Worm (Caenorhabditis elegans): ENCODE results near the gene F57C2.5.

F57C2.5 gene

ce11 chrII:14497848-14498247, 30.2 kb downstream of the F57C2.5 start, which contains the start of gene dhs-8:
TSS of gene dhs-8 (plus strand) at chrII:14498026.
- TF ChIP-seq hlh-6 (tag; optimal IDR thresholded peaks at IDR 0.05) (no peak), tbx-7 (tag; optimal IDR thresholded peaks at IDR 0.05) (no peak), unc-86 (tag; optimal IDR thresholded peaks at IDR 0.05) (no peak), C08G9.2 (tag; optimal IDR thresholded peaks at IDR 0.05) (no peak), elt-4 (tag; optimal IDR thresholded peaks at IDR 0.05) (no peak), gmeb-2 (tag; optimal IDR thresholded peaks at IDR 0.05) (no peak), odd-2 (tag; optimal IDR thresholded peaks at IDR 0.05) (no peak), nhr-232 (tag; optimal IDR thresholded peaks at IDR 0.05) (no peak), dmd-4 (tag; optimal IDR thresholded peaks at IDR 0.05; ENCODE audit: borderline replicate concordance) (no peak), unc-55 (GFP tag; optimal IDR thresholded peaks at IDR 0.05) (no peak), ttx-3 (tag; optimal IDR thresholded peaks at IDR 0.05) (no peak)

- peak; percentile 72 for TF ChIP-seq unc-86 (tag; optimal IDR thresholded peaks at IDR 0.05)
- no peak for TF ChIP-seq lim-6 (tag; optimal IDR thresholded peaks at IDR 0.05)
- no peak for TF ChIP-seq ceh-45 (GFP tag; IDR thresholded peaks at IDR 0.05)
- no peak for TF ChIP-seq nhr-11 (tag; optimal IDR thresholded peaks at IDR 0.05)
- no peak for TF ChIP-seq pha-4 (tag; optimal IDR thresholded peaks at IDR 0.05)
- TF ChIP-seq ahr-1 (tag; optimal IDR thresholded peaks at IDR 0.05), result peak; percentile 74
- TF ChIP-seq sox-4 (tag; optimal IDR thresholded peaks at IDR 0.05), result peak; percentile 80
- TF ChIP-seq ets-4 (tag; optimal IDR thresholded peaks at IDR 0.05), result peak; percentile 63
- peak; percentile 34 for TF ChIP-seq ceh-24 (tag; optimal IDR thresholded peaks at IDR 0.05)
- TF ChIP-seq ceh-31 (tag; optimal IDR thresholded peaks at IDR 0.05), result peak; percentile 68
- peak; percentile 83 for TF ChIP-seq ref-2 (tag; optimal IDR thresholded peaks at IDR 0.05)
- TF ChIP-seq pros-1 (tag; optimal IDR thresholded peaks at IDR 0.05), result peak; percentile 15
- no peak for TF ChIP-seq fkh-10 (GFP tag; optimal IDR thresholded peaks at IDR 0.05)
- TF ChIP-seq hlh-15 (tag; optimal IDR thresholded peaks at IDR 0.05), result peak; percentile 71
- TF ChIP-seq syd-9 (tag; optimal IDR thresholded peaks at IDR 0.05), result peak; percentile 59
- TF ChIP-seq ttx-3 (tag; optimal IDR thresholded peaks at IDR 0.05), result peak; percentile 80
- TF ChIP-seq hlh-13 (GFP tag; optimal IDR thresholded peaks at IDR 0.05), result peak; percentile 75
- peak; percentile 43 for TF ChIP-seq ceh-9 (tag; optimal IDR thresholded peaks at IDR 0.05)
- TF ChIP-seq ceh-6 (GFP tag; optimal IDR thresholded peaks at IDR 0.05), result peak; percentile 92
- TF ChIP-seq hlh-6 (tag; optimal IDR thresholded peaks at IDR 0.05), result peak; percentile 91
- no peak for TF ChIP-seq elt-4 (tag; optimal IDR thresholded peaks at IDR 0.05)
- TF ChIP-seq hlh-30 (tag; optimal IDR thresholded peaks at IDR 0.05; ENCODE audit: insufficient read depth), result peak; percentile 24
- peak; percentile 81 for TF ChIP-seq sdc-2 (tag; optimal IDR thresholded peaks at IDR 0.05)
- TF ChIP-seq ama-1 (optimal IDR thresholded peaks at IDR 0.05), result no peak
- TF ChIP-seq F13H6.1 (tag; optimal IDR thresholded peaks at IDR 0.05), result peak; percentile 73
- TF ChIP-seq nfya-1 (tag; optimal IDR thresholded peaks at IDR 0.05), result peak; percentile 77
- peak; percentile 70 for TF ChIP-seq ceh-14 (tag; optimal IDR thresholded peaks at IDR 0.05)
- peak; percentile 5 for TF ChIP-seq mec-3 (tag; optimal IDR thresholded peaks at IDR 0.05; ENCODE audit: borderline replicate concordance)
- peak; percentile 96 for TF ChIP-seq rnt-1 (tag; optimal IDR thresholded peaks at IDR 0.05)
- peak; percentile 86 for TF ChIP-seq ceh-34 (tag; optimal IDR thresholded peaks at IDR 0.05)
- TF ChIP-seq dmd-4 (tag; optimal IDR thresholded peaks at IDR 0.05; ENCODE audit: borderline replicate concordance), result peak; percentile 75
- peak; percentile 86 for TF ChIP-seq gmeb-2 (tag; optimal IDR thresholded peaks at IDR 0.05)
- peak; percentile 83 for TF ChIP-seq C08G9.2 (tag; optimal IDR thresholded peaks at IDR 0.05)
- peak; percentile 10 for TF ChIP-seq unc-42 (tag; optimal IDR thresholded peaks at IDR 0.05)
- peak; percentile 66 for TF ChIP-seq ceh-2 (tag; optimal IDR thresholded peaks at IDR 0.05)
- no peak for TF ChIP-seq unc-55 (GFP tag; optimal IDR thresholded peaks at IDR 0.05)
- TF ChIP-seq ceh-30 (tag; optimal IDR thresholded peaks at IDR 0.05), result peak; percentile 73
- peak; percentile 58 for TF ChIP-seq odd-2 (tag; optimal IDR thresholded peaks at IDR 0.05)
- no peak for TF ChIP-seq pax-1 (tag; optimal IDR thresholded peaks at IDR 0.05)
- peak; percentile 68 for TF ChIP-seq fax-1 (tag; optimal IDR thresholded peaks at IDR 0.05)
- TF ChIP-seq K09A11.1 (tag; optimal IDR thresholded peaks at IDR 0.05; ENCODE audit: insufficient read depth), result peak; percentile 89
- peak; percentile 90 for TF ChIP-seq pat-9 (tag; optimal IDR thresholded peaks at IDR 0.05)
- peak; percentile 4 for TF ChIP-seq pag-3 (tag; optimal IDR thresholded peaks at IDR 0.05; ENCODE audit: borderline replicate concordance)
- TF ChIP-seq pha-2 (tag; optimal IDR thresholded peaks at IDR 0.05), result peak; percentile 88
- peak; percentile 79 for TF ChIP-seq sox-2 (GFP tag; IDR thresholded peaks at IDR 0.05)
- peak; percentile 63 for TF ChIP-seq hlh-8 (tag; optimal IDR thresholded peaks at IDR 0.05)
- peak; percentile 69 for TF ChIP-seq npax-4 (tag; optimal IDR thresholded peaks at IDR 0.05)
- TF ChIP-seq Y22D7AL.16 (tag; optimal IDR thresholded peaks at IDR 0.05), result peak; percentile 71
Measured at ce11 chrII:14496809-14497208, 31.2 kb downstream of the F57C2.5 start.
